Worm (Caenorhabditis elegans) whole organism, early embryonic: ENCODE data around the gene uba-1.
"Not testable (repeated sequence)": the region's sequence is repeated elsewhere in the genome, so short reads cannot be mapped to it uniquely, and the experiment has no call there.

Experiments
- B0310.2 ChIP-seq: sonication (generic microtip); optimal IDR thresholded peaks from 2 replicates; lab custom pipeline; 2016; ENCODE audit warnings: mild to moderate bottlenecking, missing genetic modification characterization, missing compliant biosample characterization
- F13C5.2 ChIP-seq: sonication (generic microtip); optimal IDR thresholded peaks from 2 replicates; lab custom pipeline; 2017; ENCODE audit warnings: mild to moderate bottlenecking, missing genetic modification characterization, inconsistent platforms, missing compliant biosample characterization
- aly-1 ChIP-seq: sonication (generic microtip); optimal IDR thresholded peaks from 2 replicates; lab custom pipeline; 2016; ENCODE audit warnings: missing genetic modification characterization, missing compliant biosample characterization
- ama-1 ChIP-seq: fragments of 150-350 bp; optimal IDR thresholded peaks from 2 replicates; lab custom pipeline; 2014
- ceh-13 ChIP-seq: fragments of 200-800 bp; sonication (Bioruptor generic); optimal IDR thresholded peaks from 2 replicates; lab custom pipeline; 2018; ENCODE audit warnings: mild to moderate bottlenecking, missing genetic modification characterization, missing compliant biosample characterization
- ceh-36 ChIP-seq: sonication (generic microtip); optimal IDR thresholded peaks from 2 replicates; lab custom pipeline; 2016; ENCODE audit warnings: missing genetic modification characterization, inconsistent platforms, missing compliant biosample characterization
- ets-7 ChIP-seq: sonication (generic microtip); optimal IDR thresholded peaks from 2 replicates; lab custom pipeline; 2016; ENCODE audit warnings: missing genotype, missing genetic modification characterization, missing compliant biosample characterization
- flt-1 ChIP-seq: fragments of 200-800 bp; sonication (Bioruptor generic); IDR thresholded peaks from 2 replicates; pipeline ENCODE4 v1.3.6; 2022; ENCODE audit warnings: missing genetic modification characterization, missing compliant biosample characterization
- hmbx-1 ChIP-seq: sonication (generic microtip); optimal IDR thresholded peaks from 2 replicates; lab custom pipeline; 2016; ENCODE audit warnings: mild to moderate bottlenecking, missing genetic modification characterization, missing compliant biosample characterization
- hmg-4 ChIP-seq: fragments of 200-800 bp; sonication (Bioruptor generic); optimal IDR thresholded peaks from 2 replicates; lab custom pipeline; 2018; ENCODE audit warnings: mild to moderate bottlenecking, missing genetic modification characterization, missing compliant biosample characterization
- hnd-1 ChIP-seq: sonication (generic microtip); optimal IDR thresholded peaks from 2 replicates; lab custom pipeline; 2016; ENCODE audit warnings: missing genetic modification characterization, missing compliant biosample characterization
- pes-1 ChIP-seq: fragments of 200-800 bp; sonication (Bioruptor generic); IDR thresholded peaks from 2 replicates; pipeline ENCODE4 v1.3.6; 2022; ENCODE audit warnings: missing genetic modification reagents, missing genetic modification characterization, missing compliant biosample characterization
- scrt-1 ChIP-seq: fragments of 200-800 bp; sonication (Bioruptor generic); IDR thresholded peaks from 2 replicates; pipeline ENCODE4 v1.3.6; 2022; ENCODE audit warnings: missing genetic modification characterization, missing compliant biosample characterization
- sea-1 ChIP-seq: fragments of 200-800 bp; sonication (Bioruptor generic); conservative IDR thresholded peaks from 2 replicates; pipeline ENCODE4 v1.3.6; 2022; ENCODE audit warnings: missing genetic modification characterization, missing compliant biosample characterization
- tbx-11 ChIP-seq: fragments of 200-800 bp; sonication (Bioruptor generic); IDR thresholded peaks from 2 replicates; pipeline ENCODE4 v1.3.6; 2022; ENCODE audit warnings: missing genetic modification characterization, missing compliant biosample characterization
- tbx-37 ChIP-seq: fragments of 200-800 bp; sonication (Bioruptor generic); conservative IDR thresholded peaks from 2 replicates; pipeline ENCODE4 v1.3.6; 2022; ENCODE audit warnings: missing genetic modification reagents, missing genetic modification characterization, missing compliant biosample characterization
- tra-4 ChIP-seq: sonication (generic microtip); optimal IDR thresholded peaks from 2 replicates; lab custom pipeline; 2017; ENCODE audit warnings: missing genetic modification characterization, missing compliant biosample characterization

The uba-1 gene

DNA sequence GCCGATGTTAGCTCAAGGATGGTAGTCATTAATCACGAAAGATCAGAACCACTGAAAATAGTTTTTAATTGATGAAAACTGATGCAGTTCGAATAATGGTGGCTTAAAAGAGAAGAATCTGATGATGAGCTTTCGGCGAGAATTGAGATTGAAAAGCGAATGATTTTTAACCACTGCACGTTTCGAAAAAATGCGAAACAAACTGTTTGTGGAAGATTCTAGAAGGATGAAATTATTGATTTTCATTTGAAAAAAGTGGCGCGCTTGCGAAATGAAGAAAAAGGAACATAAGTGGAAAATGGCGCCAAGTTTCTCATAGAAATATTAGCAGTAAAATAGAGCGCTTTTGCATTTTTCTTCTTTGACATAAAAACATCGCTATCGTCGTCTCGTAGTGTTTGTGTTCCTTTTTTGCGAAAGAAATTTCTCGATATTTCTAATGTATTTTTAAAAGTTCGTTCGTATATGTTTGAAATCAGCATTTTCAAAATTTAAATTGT, at the start of gene uba-1:
Gene uba-1 (minus strand): TSS at position 51 of the 500 bp plus-strand sequence.
- TF ChIP-seq ama-1 (peak; percentile 61), B0310.2 (tag; lab: Kevin White, UChicago) (no peak)

ce11 chrIV:10042881-10043280, 48.1 kb upstream of the uba-1 start, which contains the start of gene frk-1:
frk-1 (plus strand) TSS chrIV:10043181.
- TF ChIP-seq tbx-11 (GFP tag; lab: Robert Waterston, UW) (no peak), ama-1 (no peak), flt-1 (GFP tag; lab: Robert Waterston, UW) (no peak), hnd-1 (no peak), F13C5.2 (tag; lab: Kevin White, UChicago) (no peak), sea-1 (GFP tag; lab: Robert Waterston, UW) (no peak), hmbx-1 (tag; lab: Kevin White, UChicago) (no peak), tbx-37 (GFP tag; lab: Robert Waterston, UW) (no peak), pes-1 (GFP tag; lab: Robert Waterston, UW) (no peak), scrt-1 (GFP tag; lab: Robert Waterston, UW) (no peak), hmg-4 (GFP tag; lab: Kevin White, UChicago) (no peak), aly-1 (no peak)

DNA sequence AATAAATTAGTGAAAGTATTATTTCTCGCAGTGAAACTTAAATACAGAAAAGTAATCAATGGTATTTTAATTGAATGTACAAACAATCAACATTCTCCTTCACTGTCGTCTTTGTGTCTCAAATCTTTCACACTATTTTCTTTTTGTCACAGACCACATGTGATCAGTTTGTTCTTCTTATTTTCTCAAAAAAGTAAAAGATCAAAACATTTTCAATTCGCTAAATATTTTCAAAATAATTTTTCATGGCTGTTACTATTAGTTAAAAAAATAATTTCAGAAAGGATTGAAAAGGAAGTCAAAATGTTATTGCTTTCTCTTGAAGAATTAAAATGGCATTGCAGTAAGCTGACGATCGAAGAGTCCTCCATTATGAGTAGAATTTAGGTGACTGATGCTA, 46.1 kb upstream of the uba-1 start, which contains the start of gene dhs-31:
Gene dhs-31 (minus strand): TSS at position 101 of the 400 bp plus-strand sequence.
- no peak for TF ChIP-seq ceh-13 (GFP tag; lab: Kevin White, UChicago)
- TF ChIP-seq flt-1 (GFP tag; lab: Robert Waterston, UW): no peak
- no peak for TF ChIP-seq aly-1
- TF ChIP-seq tbx-11 (GFP tag; lab: Robert Waterston, UW): no peak
- no peak for TF ChIP-seq sea-1 (GFP tag; lab: Robert Waterston, UW)
- TF ChIP-seq F13C5.2 (tag; lab: Kevin White, UChicago): no peak
- TF ChIP-seq B0310.2 (tag; lab: Kevin White, UChicago): no peak

ce11 chrIV:10036966-10037365, 42.2 kb upstream of the uba-1 start, which contains the start of gene F44D12.10:
F44D12.10 (minus strand) TSS chrIV:10037066.
- TF ChIP-seq tbx-11 (GFP tag; lab: Robert Waterston, UW): no peak
- TF ChIP-seq pes-1 (GFP tag; lab: Robert Waterston, UW): no peak
- TF ChIP-seq ets-7: no peak
- no peak for TF ChIP-seq aly-1
- TF ChIP-seq ama-1: no peak
- no peak for TF ChIP-seq B0310.2 (tag; lab: Kevin White, UChicago)

ce11 chrIV:10033053-10033452, 38.3 kb upstream of the uba-1 start, which contains the start of gene F44D12.6:
F44D12.6 (plus strand) TSS chrIV:10033353.
- TF ChIP-seq pes-1 (GFP tag; lab: Robert Waterston, UW) (no peak), flt-1 (GFP tag; lab: Robert Waterston, UW) (no peak), tra-4 (tag; lab: Kevin White, UChicago) (no peak), aly-1 (no peak), hmbx-1 (tag; lab: Kevin White, UChicago) (no peak), scrt-1 (GFP tag; lab: Robert Waterston, UW) (no peak), F13C5.2 (tag; lab: Kevin White, UChicago) (no peak), ceh-36 (tag; lab: Kevin White, UChicago) (no peak), ceh-13 (GFP tag; lab: Kevin White, UChicago) (no peak), tbx-37 (GFP tag; lab: Robert Waterston, UW) (no peak), sea-1 (GFP tag; lab: Robert Waterston, UW) (no peak), ama-1 (no peak), ets-7 (no peak), tbx-11 (GFP tag; lab: Robert Waterston, UW) (no peak)

- not testable (repeated sequence) for TF ChIP-seq tbx-11 (GFP tag; lab: Robert Waterston, UW); ceh-13 (GFP tag; lab: Kevin White, UChicago); tra-4 (tag; lab: Kevin White, UChicago)
Measured at ce11 chrIV:10028779-10029178, 34.0 kb upstream of the uba-1 start, which contains the start of the genes F44D12.16 and msd-2. F44D12.16 (plus strand) TSS chrIV:10029079. msd-2 (plus strand) TSS chrIV:10029083.

DNA sequence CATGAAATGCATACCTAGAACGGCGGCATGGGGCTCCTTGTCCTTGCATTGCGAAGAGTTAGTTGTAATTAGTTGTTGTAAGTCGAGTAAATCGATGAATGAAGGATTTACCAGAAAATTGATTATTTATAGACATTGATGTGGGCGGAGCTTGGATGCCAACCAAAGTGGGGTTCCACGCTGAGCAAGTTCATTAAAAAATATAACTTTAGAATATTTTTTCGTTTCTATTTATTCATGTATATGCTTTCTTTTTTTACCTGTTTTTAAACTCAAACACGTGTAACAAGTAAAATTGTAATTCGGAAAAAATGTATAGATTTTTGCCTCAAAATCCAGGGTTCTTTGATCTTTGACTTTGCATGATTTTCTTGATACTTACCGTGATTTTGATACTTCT, 32.8 kb upstream of the uba-1 start, which contains the start of gene gipc-2:
Gene gipc-2 (minus strand): TSS at position 101 of the 400 bp plus-strand sequence.
- no peak for TF ChIP-seq aly-1
- no peak for TF ChIP-seq ceh-36 (tag; lab: Kevin White, UChicago)
- TF ChIP-seq tbx-37 (GFP tag; lab: Robert Waterston, UW): no peak
- no peak for TF ChIP-seq hmg-4 (GFP tag; lab: Kevin White, UChicago)
- no peak for TF ChIP-seq tbx-11 (GFP tag; lab: Robert Waterston, UW)
- no peak for TF ChIP-seq scrt-1 (GFP tag; lab: Robert Waterston, UW)
- no peak for TF ChIP-seq sea-1 (GFP tag; lab: Robert Waterston, UW)
- TF ChIP-seq hmbx-1 (tag; lab: Kevin White, UChicago): no peak
- TF ChIP-seq B0310.2 (tag; lab: Kevin White, UChicago): no peak
- no peak for TF ChIP-seq hnd-1
- no peak for TF ChIP-seq tra-4 (tag; lab: Kevin White, UChicago)
- no peak for TF ChIP-seq ceh-13 (GFP tag; lab: Kevin White, UChicago)

- TF ChIP-seq hnd-1 (no peak), ceh-13 (GFP tag; lab: Kevin White, UChicago) (no peak)
Measured at ce11 chrIV:10026129-10026528, 31.4 kb upstream of the uba-1 start.
